Fruit fly (Drosophila melanogaster) whole organism, pupa: ENCODE results near the gene CG13407.

Source experiments
- CG15710 ChIP-seq: fragments of 200-800 bp; sonication (Bioruptor generic); optimal IDR thresholded peaks from 2 replicates; lab custom pipeline; 2018; ENCODE audit warnings: missing biosample characterization, mild to moderate bottlenecking, missing genetic modification characterization, moderate library complexity
- CG9948 ChIP-seq: fragments of 200-800 bp; sonication (Bioruptor generic); optimal IDR thresholded peaks from 2 replicates; lab custom pipeline; 2018; ENCODE audit warnings: missing biosample characterization, mild to moderate bottlenecking, missing genetic modification characterization, moderate library complexity

dm6 chr3R:22142495-22142894 lies 39.3 kb downstream of the CG13407 start:
- TF ChIP-seq CG9948 (tag; lab: Kevin White, UChicago) (no peak), CG15710 (tag; lab: Kevin White, UChicago) (no peak)
